Fruit fly (Drosophila melanogaster): ENCODE data around the gene CG13310.

DNA sequence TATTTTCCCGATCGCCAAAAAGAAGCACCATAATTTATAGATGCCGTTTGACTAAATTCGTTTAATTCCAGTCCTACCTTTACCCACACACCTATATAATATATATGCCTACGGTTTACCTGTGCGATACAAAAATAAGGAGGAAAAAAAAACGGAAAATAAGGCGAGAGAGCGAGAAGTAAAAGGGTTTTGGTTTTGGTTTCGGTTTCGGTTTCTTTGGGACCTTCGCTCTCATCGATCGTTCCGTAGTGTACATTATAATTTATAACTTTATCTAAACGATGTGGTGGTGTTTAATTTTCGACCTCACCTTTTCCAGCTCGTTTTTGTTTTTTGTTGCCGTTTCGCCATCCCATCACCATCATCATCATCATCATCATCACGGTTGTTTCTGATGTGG lies 25.2 kb upstream of the CG13310 start:
- no peak for TF ChIP-seq CkIIα-i1 (GFP tag; IDR thresholded peaks at IDR 0.05)
- no peak for TF ChIP-seq Aef1 (GFP tag; IDR thresholded peaks at IDR 0.05)
- TF ChIP-seq Sry-β (GFP tag; optimal IDR thresholded peaks at IDR 0.05): no peak
- no peak for TF ChIP-seq ci (GFP tag; IDR thresholded peaks at IDR 0.05)
- TF ChIP-seq HLH54F (GFP tag; optimal IDR thresholded peaks at IDR 0.05): no peak

Measured in whole organism, embryonic.